Fruit fly (Drosophila melanogaster) whole organism, embryonic: ENCODE results near the gene Rbp6.

ENCODE experiments used
- Ada2b ChIP-seq: fragments of 200-800 bp; sonication (Bioruptor generic); IDR thresholded peaks from 2 replicates; pipeline ENCODE4 v1.3.6; 2022; ENCODE audit warnings: missing biosample characterization, missing genetic modification characterization
- Aef1 ChIP-seq: fragments of 200-800 bp; sonication (Bioruptor generic); IDR thresholded peaks from 3 replicates; pipeline ENCODE4 v1.3.6; 2022; ENCODE audit warnings: missing biosample characterization, missing genetic modification characterization
- Atf3 ChIP-seq: fragments of 200-800 bp; sonication (Bioruptor generic); optimal IDR thresholded peaks from 3 replicates; lab custom pipeline; 2016; ENCODE audit warnings: missing biosample characterization, missing genetic modification characterization
- Bgb ChIP-seq: fragments of 200-800 bp; sonication (Bioruptor generic); IDR thresholded peaks from 2 replicates; pipeline ENCODE4 v1.3.6; 2022; ENCODE audit warnings: missing biosample characterization, missing genetic modification characterization; ENCODE audit not compliant: partially characterized antibody
- Bteb2 ChIP-seq: fragments of 200-800 bp; sonication (Bioruptor generic); optimal IDR thresholded peaks from 2 replicates; lab custom pipeline; 2016; ENCODE audit warnings: missing biosample characterization, missing genetic modification characterization
- CG10979 ChIP-seq: fragments of 200-800 bp; sonication (Bioruptor generic); optimal IDR thresholded peaks from 2 replicates; lab custom pipeline; 2018; ENCODE audit warnings: missing biosample characterization, mild to moderate bottlenecking, missing genetic modification characterization, moderate library complexity
- CG12104 ChIP-seq: fragments of 200-800 bp; sonication (Bioruptor generic); optimal IDR thresholded peaks from 3 replicates; lab custom pipeline; 2016; ENCODE audit warnings: missing biosample characterization, missing genetic modification characterization
- CG12219 ChIP-seq: fragments of 200-800 bp; sonication (Bioruptor generic); optimal IDR thresholded peaks from 3 replicates; lab custom pipeline; 2018; ENCODE audit warnings: missing biosample characterization, mild to moderate bottlenecking, missing genetic modification characterization
- CG12659 ChIP-seq: fragments of 200-800 bp; sonication (Bioruptor generic); optimal IDR thresholded peaks from 3 replicates; lab custom pipeline; 2017; ENCODE audit warnings: mild to moderate bottlenecking, missing biosample characterization, missing genetic modification reagents, missing genetic modification characterization
- CG12744 ChIP-seq: fragments of 200-800 bp; sonication (Bioruptor generic); optimal IDR thresholded peaks from 2 replicates; lab custom pipeline; 2016; ENCODE audit warnings: missing biosample characterization, missing genetic modification characterization
- CG12769 ChIP-seq: fragments of 200-800 bp; sonication (Bioruptor generic); optimal IDR thresholded peaks from 2 replicates; lab custom pipeline; 2019; ENCODE audit warnings: missing biosample characterization, mild to moderate bottlenecking, missing genetic modification characterization, moderate library complexity
- CG14667 ChIP-seq: fragments of 200-800 bp; sonication (Bioruptor generic); IDR thresholded peaks from 2 replicates; pipeline ENCODE4 v1.3.6; 2022; ENCODE audit warnings: missing biosample characterization, missing genetic modification characterization
- CG1792 ChIP-seq: fragments of 200-800 bp; sonication (Bioruptor generic); optimal IDR thresholded peaks from 2 replicates; lab custom pipeline; 2016; ENCODE audit warnings: missing biosample characterization, missing genetic modification characterization
- CG18619 ChIP-seq: fragments of 200-800 bp; sonication (Bioruptor generic); optimal IDR thresholded peaks from 3 replicates; lab custom pipeline; 2017; ENCODE audit warnings: missing biosample characterization, mild to moderate bottlenecking, missing genetic modification characterization
- CG31441 ChIP-seq: fragments of 200-800 bp; sonication (Bioruptor generic); IDR thresholded peaks from 2 replicates; pipeline ENCODE4 v1.3.6; 2022; ENCODE audit warnings: missing biosample characterization, missing genetic modification characterization
- CG43689 ChIP-seq: fragments of 200-800 bp; sonication (Bioruptor generic); IDR thresholded peaks from 2 replicates; pipeline ENCODE4 v1.3.6; 2022; ENCODE audit warnings: missing biosample characterization, missing genetic modification characterization
- CG5180 ChIP-seq: fragments of 200-800 bp; sonication (Bioruptor generic); optimal IDR thresholded peaks from 3 replicates; lab custom pipeline; 2017; ENCODE audit warnings: missing biosample characterization, missing genetic modification characterization, mild to moderate bottlenecking, moderate library complexity, missing genetic modification reagents
- CG7963 ChIP-seq: fragments of 200-800 bp; sonication (Bioruptor generic); IDR thresholded peaks from 3 replicates; pipeline ENCODE4 v1.3.6; 2022; ENCODE audit warnings: missing biosample characterization, missing genetic modification characterization; ENCODE audit not compliant: partially characterized antibody
- CG8359 ChIP-seq: fragments of 200-800 bp; sonication (Bioruptor generic); optimal IDR thresholded peaks from 2 replicates; lab custom pipeline; 2017; ENCODE audit warnings: missing biosample characterization, mild to moderate bottlenecking, missing genetic modification characterization, borderline replicate concordance
- CG8388 ChIP-seq: fragments of 200-800 bp; sonication (Bioruptor generic); optimal IDR thresholded peaks from 2 replicates; lab custom pipeline; 2019; ENCODE audit warnings: missing biosample characterization, mild to moderate bottlenecking, missing genetic modification characterization, moderate library complexity
- CG8924 ChIP-seq: fragments of 200-800 bp; optimal IDR thresholded peaks from 3 replicates; lab custom pipeline; 2019; ENCODE audit warnings: missing biosample characterization, mild to moderate bottlenecking, missing genetic modification characterization, moderate library complexity
- Deaf1 ChIP-seq: fragments of 200-800 bp; optimal IDR thresholded peaks from 3 replicates; lab custom pipeline; 2019; ENCODE audit warnings: missing biosample characterization, mild to moderate bottlenecking, missing genetic modification characterization, moderate library complexity
- Dll ChIP-seq: fragments of 200-800 bp; sonication (Bioruptor generic); IDR thresholded peaks from 4 replicates; pipeline ENCODE4 v1.3.6; 2022; ENCODE audit warnings: missing biosample characterization, missing genetic modification characterization; ENCODE audit not compliant: partially characterized antibody
- Drgx ChIP-seq: fragments of 200-800 bp; sonication (Bioruptor generic); IDR thresholded peaks from 2 replicates; pipeline ENCODE4 v1.3.6; 2022; ENCODE audit warnings: missing biosample characterization, missing genetic modification characterization
- Elba2 ChIP-seq: fragments of 200-800 bp; sonication (Bioruptor generic); optimal IDR thresholded peaks from 3 replicates; lab custom pipeline; 2016; ENCODE audit warnings: missing biosample characterization, missing genetic modification characterization
- Hand ChIP-seq: fragments of 200-800 bp; sonication (Bioruptor generic); optimal IDR thresholded peaks from 2 replicates; lab custom pipeline; 2017; ENCODE audit warnings: mild to moderate bottlenecking, missing biosample characterization, missing genetic modification reagents, missing genetic modification characterization
- Max ChIP-seq: fragments of 200-800 bp; sonication (Bioruptor generic); optimal IDR thresholded peaks from 2 replicates; lab custom pipeline; 2016; ENCODE audit warnings: missing biosample characterization, mild to moderate bottlenecking, missing genetic modification characterization
- NC2β ChIP-seq: fragments of 200-800 bp; sonication (Bioruptor generic); optimal IDR thresholded peaks from 2 replicates; lab custom pipeline; 2016; ENCODE audit warnings: missing biosample characterization, missing genetic modification characterization
- Neu2 ChIP-seq: fragments of 200-800 bp; sonication (Bioruptor generic); optimal IDR thresholded peaks from 3 replicates; lab custom pipeline; 2016; ENCODE audit warnings: missing biosample characterization, missing genetic modification characterization, borderline replicate concordance
- Rfx ChIP-seq: fragments of 200-800 bp; sonication (Bioruptor generic); IDR thresholded peaks from 2 replicates; pipeline ENCODE4 v1.3.6; 2022; ENCODE audit warnings: missing biosample characterization, missing genetic modification characterization
- TFAM ChIP-seq: fragments of 200-800 bp; sonication (Bioruptor generic); optimal IDR thresholded peaks from 2 replicates; lab custom pipeline; 2017; ENCODE audit warnings: missing biosample characterization, missing genetic modification characterization, inconsistent platforms
- Trl ChIP-seq, 3 experiments: fragments of >200 bp in 2 of 3; fragments of 200-800 bp in 1 of 3; sonication (Bioruptor generic) in 1 of 3; optimal IDR thresholded peaks; 2 replicates in 1 of 3; 3 replicates in 2 of 3; lab custom pipeline; 2016 to 2017; ENCODE audit warnings: missing biosample characterization in 1 of 3, missing genetic modification characterization in 1 of 3
- Usf ChIP-seq: fragments of 200-800 bp; sonication (Bioruptor generic); optimal IDR thresholded peaks from 2 replicates; lab custom pipeline; 2017; ENCODE audit warnings: missing genotype, missing biosample characterization, missing genetic modification characterization
- ab ChIP-seq: fragments of 200-800 bp; sonication (Bioruptor generic); optimal IDR thresholded peaks from 2 replicates; lab custom pipeline; 2016; ENCODE audit warnings: missing biosample characterization, missing genetic modification characterization
- cwo ChIP-seq: fragments of 200-800 bp; sonication (Bioruptor generic); optimal IDR thresholded peaks from 3 replicates; lab custom pipeline; 2017; ENCODE audit warnings: missing biosample characterization, missing genetic modification characterization, mild to moderate bottlenecking, moderate library complexity, missing genetic modification reagents
- emc ChIP-seq: fragments of 200-800 bp; sonication (Bioruptor generic); optimal IDR thresholded peaks from 2 replicates; lab custom pipeline; 2016; ENCODE audit warnings: missing biosample characterization, missing genetic modification characterization
- grau ChIP-seq: fragments of 200-800 bp; optimal IDR thresholded peaks from 3 replicates; lab custom pipeline; 2019; ENCODE audit warnings: missing biosample characterization, mild to moderate bottlenecking, missing genetic modification characterization, moderate library complexity
- gsb ChIP-seq: fragments of 200-800 bp; sonication (Bioruptor generic); IDR thresholded peaks from 2 replicates; pipeline ENCODE4 v1.3.6; 2022; ENCODE audit warnings: missing biosample characterization, missing genetic modification characterization
- gsb-n ChIP-seq: fragments of 200-800 bp; sonication (Bioruptor generic); optimal IDR thresholded peaks from 3 replicates; lab custom pipeline; 2018; ENCODE audit warnings: missing biosample characterization, mild to moderate bottlenecking, missing genetic modification characterization
- org-1 ChIP-seq: fragments of 200-800 bp; sonication (Bioruptor generic); optimal IDR thresholded peaks from 2 replicates; lab custom pipeline; 2017; ENCODE audit warnings: missing biosample characterization, missing genetic modification characterization
- pan ChIP-seq, 4 experiments: fragments of >200 bp in 3 of 4; fragments of 200-800 bp in 1 of 4; sonication (Bioruptor generic) in 1 of 4; optimal IDR thresholded peaks in 3 of 4; IDR thresholded peaks in 1 of 4; 2 replicates each; pipeline versions ENCODE4 v1.3.6 to Lab custom; 2017 to 2022; ENCODE audit warnings: missing biosample characterization in 2 of 4, missing genetic modification characterization in 2 of 4, mixed read lengths in 1 of 4
- ranshi ChIP-seq: fragments of 200-800 bp; sonication (Bioruptor generic); IDR thresholded peaks from 2 replicates; pipeline ENCODE4 v1.3.6; 2022; ENCODE audit warnings: missing biosample characterization, missing genetic modification characterization
- rib ChIP-seq: fragments of 200-800 bp; sonication (Bioruptor generic); IDR thresholded peaks from 2 replicates; pipeline ENCODE4 v1.3.6; 2022; ENCODE audit warnings: missing biosample characterization, missing genetic modification characterization
- sens-2 ChIP-seq: fragments of 200-800 bp; sonication (Bioruptor generic); IDR thresholded peaks from 2 replicates; pipeline ENCODE4 v1.3.6; 2022; ENCODE audit warnings: missing biosample characterization, missing genetic modification characterization
- ssp ChIP-seq: fragments of 200-800 bp; sonication (Bioruptor generic); IDR thresholded peaks from 2 replicates; pipeline ENCODE4 v1.3.6; 2022; ENCODE audit warnings: missing biosample characterization, missing genetic modification characterization
- yki ChIP-seq: fragments of >200 bp; optimal IDR thresholded peaks from 3 replicates; lab custom pipeline; 2018
- zen2 ChIP-seq: fragments of 200-800 bp; sonication (Bioruptor generic); IDR thresholded peaks from 3 replicates; pipeline ENCODE4 v1.3.6; 2022; ENCODE audit warnings: missing biosample characterization, missing genetic modification characterization; ENCODE audit not compliant: partially characterized antibody

Rbp6 gene

dm6 chr3L:17010492-17011303, 227.3 kb downstream of the Rbp6 start (continued):
- TF ChIP-seq Atf3 (GFP tag; lab: Kevin White, UChicago) = no peak
- no peak for TF ChIP-seq Usf
- TF ChIP-seq CG8388 = peak; percentile 39
- TF ChIP-seq Elba2 (GFP tag; lab: Kevin White, UChicago) = peak; percentile 46
- peak; percentile 36; the same call in 1 of the 2 replicates for TF ChIP-seq Drgx
- no peak for TF ChIP-seq sens-2 (GFP tag; lab: Robert Waterston, UW)
- no peak for TF ChIP-seq Hand
- TF ChIP-seq yki (lab: Kevin White, UChicago) = no peak
- TF ChIP-seq rib = no peak
- TF ChIP-seq CG43689 (GFP tag; lab: Robert Waterston, UW) = no peak
- no peak for TF ChIP-seq CG14667
- no peak for TF ChIP-seq CG18619
- TF ChIP-seq Dll (GFP tag; lab: Robert Waterston, UW) = no peak
- no peak for TF ChIP-seq Max
- 0 out of 2 replicates have a peak, but pooled peaks have one; percentile 25 for TF ChIP-seq Bgb (GFP tag; lab: Robert Waterston, UW)
- peak; percentile 82 for TF ChIP-seq grau (tag; lab: Kevin White, UChicago)
- 0 out of 2 replicates have a peak, but pooled peaks have one; percentile 0 for TF ChIP-seq gsb (GFP tag; lab: Robert Waterston, UW)
- TF ChIP-seq zen2 = no peak
- TF ChIP-seq cwo = no peak
- TF ChIP-seq CG12659 (GFP tag; lab: Kevin White, UChicago) = no peak
- TF ChIP-seq NC2β (GFP tag; lab: Kevin White, UChicago) = no peak
- TF ChIP-seq CG12769 = no peak
- TF ChIP-seq ranshi (GFP tag; lab: Robert Waterston, UW) = 0 out of 2 replicates have a peak, but pooled peaks have one; percentile 24
- TF ChIP-seq, all 482 proteins: peak for 31

- TF ChIP-seq CG8924 (tag; lab: Kevin White, UChicago) = peak; percentile 4
- TF ChIP-seq pan (optimal IDR thresholded peaks at IDR 0.05; lab: Kevin White, UChicago) = no peak
- TF ChIP-seq pan (GFP tag; optimal IDR thresholded peaks at IDR 0.05 in 1 of 2, IDR thresholded peaks at IDR 0.05 in 1 of 2) = peak in 1 of 2 experiments; percentile 25
- TF ChIP-seq CG8359 (GFP tag; lab: Kevin White, UChicago) = no peak
- peak; percentile 63 for TF ChIP-seq CG5180 (GFP tag; lab: Kevin White, UChicago)
- no peak for TF ChIP-seq CG12744 (GFP tag; lab: Kevin White, UChicago)
- no peak for TF ChIP-seq emc (GFP tag; lab: Kevin White, UChicago)
- no peak for TF ChIP-seq CG12219 (GFP tag; lab: Kevin White, UChicago)
- peak; percentile 48 for TF ChIP-seq Rfx (GFP tag; lab: Robert Waterston, UW)
- no peak for TF ChIP-seq gsb-n
- TF ChIP-seq CG1792 (GFP tag; lab: Kevin White, UChicago) = peak; percentile 14
- TF ChIP-seq org-1 (GFP tag; lab: Kevin White, UChicago) = peak; percentile 9
- TF ChIP-seq NC2β (GFP tag; lab: Kevin White, UChicago) = no peak
- no peak for TF ChIP-seq Neu2
- TF ChIP-seq CG31441 (GFP tag; lab: Robert Waterston, UW) = no peak
- peak; percentile 25 for TF ChIP-seq ab (GFP tag; lab: Kevin White, UChicago)
- TF ChIP-seq TFAM (GFP tag; lab: Kevin White, UChicago) = no peak
- TF ChIP-seq Aef1 (GFP tag; lab: Robert Waterston, UW) = peak; percentile 13; the same call in 1 of the 3 replicates
- no peak for TF ChIP-seq CG10979
- no peak for TF ChIP-seq CG12104 (GFP tag; lab: Kevin White, UChicago)
- peak; percentile 100 for TF ChIP-seq Deaf1 (tag; lab: Kevin White, UChicago)
- no peak for TF ChIP-seq ssp (GFP tag; lab: Robert Waterston, UW)
- no peak for TF ChIP-seq Bteb2 (GFP tag; lab: Kevin White, UChicago)
- TF ChIP-seq CG7963 = 0 out of 3 replicates have a peak, but pooled peaks have one; percentile 45
- peak; percentile 43 to 54 for TF ChIP-seq Trl (optimal IDR thresholded peaks at IDR 0.05; lab: Kevin White, UChicago)
- no peak for TF ChIP-seq Trl (GFP tag; optimal IDR thresholded peaks at IDR 0.05; lab: Kevin White, UChicago)
- peak; percentile 37; the same call in 1 of the 2 replicates for TF ChIP-seq Ada2b (GFP tag; lab: Robert Waterston, UW)
Observed at dm6 chr3L:17009715-17010491, 228.1 kb downstream of the Rbp6 start.
